Worm (Caenorhabditis elegans) whole organism, mixed stage, embryonic: ENCODE measurements around the gene Y39E4B.6.

Experiments used
- M03D4.4 ChIP-seq: sonication (generic microtip); optimal IDR thresholded peaks from 2 replicates; lab custom pipeline; 2017; ENCODE audit warnings: mild to moderate bottlenecking, missing genetic modification characterization, missing compliant biosample characterization
- bed-3 ChIP-seq: fragments of 200-800 bp; sonication (Bioruptor generic); optimal IDR thresholded peaks from 3 replicates; lab custom pipeline; 2018; ENCODE audit warnings: mild to moderate bottlenecking, missing genetic modification characterization, moderate library complexity, missing compliant biosample characterization
- blmp-1 ChIP-seq: fragments of 150-350 bp; optimal IDR thresholded peaks from 2 replicates; lab custom pipeline; 2014; ENCODE audit warnings: missing biosample characterization, missing genetic modification characterization
- ceh-39 ChIP-seq: fragments of 150-350 bp; optimal IDR thresholded peaks from 2 replicates; lab custom pipeline; 2014; ENCODE audit warnings: missing biosample characterization, missing genetic modification characterization
- ceh-43 ChIP-seq: fragments of 200-800 bp; sonication (Bioruptor generic); optimal IDR thresholded peaks from 2 replicates; lab custom pipeline; 2018; ENCODE audit warnings: mild to moderate bottlenecking, missing genetic modification characterization, moderate library complexity, missing compliant biosample characterization
- ceh-83 ChIP-seq: fragments of 200-800 bp; sonication (Bioruptor generic); optimal IDR thresholded peaks from 2 replicates; lab custom pipeline; 2018; ENCODE audit warnings: mild to moderate bottlenecking, missing genetic modification characterization, missing compliant biosample characterization
- ces-1 ChIP-seq: fragments of 150-350 bp; optimal IDR thresholded peaks from 2 replicates; lab custom pipeline; 2014; ENCODE audit warnings: missing biosample characterization, missing genetic modification reagents, missing genetic modification characterization
- cnd-1 ChIP-seq: fragments of 200-800 bp; sonication (Bioruptor generic); optimal IDR thresholded peaks from 2 replicates; lab custom pipeline; 2018; ENCODE audit warnings: mild to moderate bottlenecking, missing genetic modification characterization, missing compliant biosample characterization
- drap-1 ChIP-seq: fragments of 200-800 bp; sonication (Bioruptor generic); optimal IDR thresholded peaks from 3 replicates; lab custom pipeline; 2018; ENCODE audit warnings: mild to moderate bottlenecking, missing genetic modification characterization, missing compliant biosample characterization
- elt-1 ChIP-seq: sonication (generic microtip); optimal IDR thresholded peaks from 2 replicates; lab custom pipeline; 2017; ENCODE audit warnings: missing genetic modification characterization, mild to moderate bottlenecking, missing compliant biosample characterization, antibody characterized with exemption, moderate library complexity, borderline replicate concordance; ENCODE audit not compliant: insufficient read depth
- elt-3 ChIP-seq: fragments of 150-350 bp; optimal IDR thresholded peaks from 2 replicates; lab custom pipeline; 2014; ENCODE audit warnings: missing biosample characterization, missing genetic modification characterization
- flh-1 ChIP-seq: fragments of 200-800 bp; sonication (Bioruptor generic); optimal IDR thresholded peaks from 2 replicates; lab custom pipeline; 2018; ENCODE audit warnings: mild to moderate bottlenecking, missing genetic modification characterization, moderate library complexity, missing compliant biosample characterization
- ham-2 ChIP-seq: fragments of 200-800 bp; sonication (Bioruptor generic); optimal IDR thresholded peaks from 2 replicates; lab custom pipeline; 2018; ENCODE audit warnings: mild to moderate bottlenecking, missing genetic modification characterization, missing compliant biosample characterization
- hlh-1 ChIP-seq: fragments of 150-350 bp; optimal IDR thresholded peaks from 2 replicates; lab custom pipeline; 2014; ENCODE audit warnings: missing biosample characterization, missing genetic modification reagents, missing genetic modification characterization
- lin-13 ChIP-seq: fragments of 150-350 bp; optimal IDR thresholded peaks from 2 replicates; lab custom pipeline; 2014; ENCODE audit warnings: missing biosample characterization, missing genetic modification characterization
- lin-32 ChIP-seq: fragments of 200-800 bp; sonication (Bioruptor generic); optimal IDR thresholded peaks from 2 replicates; lab custom pipeline; 2018; ENCODE audit warnings: mild to moderate bottlenecking, missing genetic modification characterization, missing compliant biosample characterization
- lsy-2 ChIP-seq: fragments of 150-350 bp; optimal IDR thresholded peaks from 2 replicates; lab custom pipeline; 2014; ENCODE audit warnings: missing biosample characterization, missing genetic modification characterization
- mab-5 ChIP-seq: fragments of 150-350 bp; optimal IDR thresholded peaks from 2 replicates; lab custom pipeline; 2014; ENCODE audit warnings: missing biosample characterization, missing genetic modification characterization
- mep-1 ChIP-seq: fragments of 150-350 bp; optimal IDR thresholded peaks from 2 replicates; lab custom pipeline; 2017; ENCODE audit warnings: missing biosample characterization, missing genetic modification reagents, missing genetic modification characterization, inconsistent platforms
- mls-2 ChIP-seq: sonication (generic microtip); optimal IDR thresholded peaks from 2 replicates; lab custom pipeline; 2016; ENCODE audit warnings: mild to moderate bottlenecking, missing genetic modification characterization, moderate library complexity, missing compliant biosample characterization
- nhr-12 ChIP-seq: fragments of 150-350 bp; optimal IDR thresholded peaks from 2 replicates; lab custom pipeline; 2014; ENCODE audit warnings: missing biosample characterization, missing genetic modification characterization
- nhr-2 ChIP-seq: fragments of 150-350 bp; optimal IDR thresholded peaks from 2 replicates; lab custom pipeline; 2014; ENCODE audit warnings: missing biosample characterization, missing genetic modification characterization
- nhr-237 ChIP-seq: fragments of 150-350 bp; optimal IDR thresholded peaks from 2 replicates; lab custom pipeline; 2014; ENCODE audit warnings: missing biosample characterization, missing genetic modification characterization
- nhr-28 ChIP-seq: fragments of 150-350 bp; optimal IDR thresholded peaks from 2 replicates; lab custom pipeline; 2014; ENCODE audit warnings: missing biosample characterization, missing genetic modification characterization
- nhr-76 ChIP-seq: sonication (generic microtip); optimal IDR thresholded peaks from 2 replicates; lab custom pipeline; 2017; ENCODE audit warnings: missing biosample characterization, missing genetic modification characterization
- pha-4 ChIP-seq: fragments of 150-350 bp; optimal IDR thresholded peaks from 2 replicates; lab custom pipeline; 2018; ENCODE audit warnings: missing biosample characterization, missing genetic modification reagents, missing genetic modification characterization
- sem-2 ChIP-seq: fragments of 200-800 bp; sonication (Bioruptor generic); optimal IDR thresholded peaks from 2 replicates; lab custom pipeline; 2018; ENCODE audit warnings: mild to moderate bottlenecking, missing genetic modification characterization, missing compliant biosample characterization
- snpc-4 ChIP-seq: fragments of 150-350 bp; optimal IDR thresholded peaks from 2 replicates; lab custom pipeline; 2014; ENCODE audit warnings: missing biosample characterization, missing genetic modification characterization
- sptf-1 ChIP-seq: sonication (generic microtip); optimal IDR thresholded peaks from 2 replicates; lab custom pipeline; 2017; ENCODE audit warnings: mild to moderate bottlenecking, missing genetic modification characterization, moderate library complexity, missing compliant biosample characterization
- tbx-8 ChIP-seq: fragments of 200-800 bp; sonication (Bioruptor generic); optimal IDR thresholded peaks from 2 replicates; lab custom pipeline; 2018; ENCODE audit warnings: mild to moderate bottlenecking, missing genetic modification characterization, moderate library complexity, missing compliant biosample characterization
- unc-120 ChIP-seq: sonication (generic microtip); optimal IDR thresholded peaks from 2 replicates; lab custom pipeline; 2017; ENCODE audit warnings: missing genetic modification characterization, missing compliant biosample characterization; ENCODE audit not compliant: poor library complexity, severe bottlenecking
- unc-39 ChIP-seq: fragments of 150-350 bp; optimal IDR thresholded peaks from 2 replicates; lab custom pipeline; 2014; ENCODE audit warnings: missing biosample characterization, missing genetic modification characterization
- unc-62 ChIP-seq: fragments of 150-350 bp; optimal IDR thresholded peaks from 2 replicates; lab custom pipeline; 2014; ENCODE audit warnings: missing biosample characterization, missing genetic modification reagents, missing genetic modification characterization
- zip-8 ChIP-seq: fragments of 150-350 bp; optimal IDR thresholded peaks from 2 replicates; lab custom pipeline; 2014; ENCODE audit warnings: missing biosample characterization, missing genetic modification characterization
- ztf-11 ChIP-seq: fragments of 150-350 bp; optimal IDR thresholded peaks from 2 replicates; lab custom pipeline; 2014; ENCODE audit warnings: missing biosample characterization, missing genetic modification characterization

Y39E4B.6 gene

ce11 chrIII:13064213-13065184, 6.1 kb upstream of the Y39E4B.6 start:
- peak; percentile 22 for TF ChIP-seq cnd-1 (tag; lab: Kevin White, UChicago)
- TF ChIP-seq ceh-43 (GFP tag; lab: Kevin White, UChicago), result peak; percentile 51
- peak; percentile 1 for TF ChIP-seq mep-1 (tag; lab: Kevin White, UChicago)
- TF ChIP-seq mls-2, result peak; percentile 76
- TF ChIP-seq hlh-1, result no peak
- TF ChIP-seq ces-1, result peak; percentile 90

DNA sequence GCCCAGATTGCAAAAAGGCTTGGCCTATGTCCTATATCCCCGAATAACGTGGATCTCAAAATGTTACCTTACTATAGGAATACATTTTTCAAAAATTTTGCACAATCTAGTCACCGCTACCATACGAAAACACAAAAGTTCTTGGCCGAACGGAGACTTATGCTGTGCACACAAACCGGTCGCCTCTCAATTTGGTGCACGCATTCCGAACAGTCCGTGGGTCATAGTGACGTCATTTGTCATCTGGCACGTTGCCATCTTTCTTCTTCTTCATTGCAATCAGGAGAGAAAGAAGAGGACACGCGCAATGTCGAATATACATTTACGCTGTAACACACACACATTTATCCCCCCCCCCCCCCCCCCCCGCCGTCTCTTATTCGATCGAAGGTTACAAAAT, 4.9 kb upstream of the Y39E4B.6 start:
- TF ChIP-seq cnd-1 (tag; lab: Kevin White, UChicago) (peak; percentile 73), nhr-2 (tag; lab: Kevin White, UChicago) (peak; percentile 79), ham-2 (GFP tag; lab: Kevin White, UChicago) (no peak), elt-1 (tag; lab: Kevin White, UChicago) (no peak), nhr-76 (tag; lab: Kevin White, UChicago) (no peak), nhr-28 (no peak), tbx-8 (GFP tag; lab: Kevin White, UChicago) (no peak), ceh-83 (GFP tag; lab: Kevin White, UChicago) (no peak), M03D4.4 (tag; lab: Kevin White, UChicago) (peak; percentile 23), blmp-1 (tag; lab: Kevin White, UChicago) (no peak), unc-62 (GFP tag; lab: Kevin White, UChicago) (no peak), drap-1 (GFP tag; lab: Kevin White, UChicago) (peak; percentile 14), ztf-11 (no peak), flh-1 (no peak), pha-4 (tag; lab: Kevin White, UChicago) (no peak), mls-2 (peak; percentile 71), sptf-1 (tag; lab: Kevin White, UChicago) (peak; percentile 14), bed-3 (GFP tag; lab: Kevin White, UChicago) (no peak), ceh-43 (GFP tag; lab: Kevin White, UChicago) (no peak), unc-39 (no peak), zip-8 (tag; lab: Kevin White, UChicago) (peak; percentile 37), hlh-1 (peak; percentile 21), ces-1 (no peak), sem-2 (no peak), lin-13 (tag; lab: Kevin White, UChicago) (peak; percentile 3), elt-3 (tag; lab: Kevin White, UChicago) (no peak), nhr-12 (tag; lab: Kevin White, UChicago) (no peak), nhr-237 (tag; lab: Kevin White, UChicago) (no peak), snpc-4 (no peak), lsy-2 (no peak), lin-32 (GFP tag; lab: Kevin White, UChicago) (peak; percentile 43), unc-120 (tag; lab: Kevin White, UChicago) (no peak), ceh-39 (tag; lab: Kevin White, UChicago) (no peak), mab-5 (tag; lab: Kevin White, UChicago) (no peak), mep-1 (tag; lab: Kevin White, UChicago) (no peak)

DNA sequence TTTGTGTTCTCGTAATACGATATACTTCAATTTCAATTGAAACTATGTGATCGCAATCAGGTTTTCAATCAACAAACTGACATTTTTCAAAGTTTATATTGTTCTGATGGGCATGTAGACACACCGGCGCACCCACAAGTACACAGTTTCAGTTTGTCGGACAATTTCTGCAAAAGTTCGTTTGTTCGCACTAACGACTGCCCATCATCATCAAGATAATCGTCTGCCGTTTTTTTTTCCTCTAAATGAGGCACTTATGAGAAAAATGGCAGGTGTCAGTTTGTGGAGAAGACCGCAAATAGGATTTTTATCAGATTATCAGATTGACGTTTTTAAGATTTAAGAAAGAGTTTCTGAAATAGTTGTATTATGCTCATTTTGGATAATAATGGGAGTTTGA, 3.7 kb upstream of the Y39E4B.6 start:
- TF ChIP-seq nhr-12 (tag; lab: Kevin White, UChicago) (no peak), flh-1 (no peak), drap-1 (GFP tag; lab: Kevin White, UChicago) (no peak), nhr-76 (tag; lab: Kevin White, UChicago) (no peak), ham-2 (GFP tag; lab: Kevin White, UChicago) (no peak), zip-8 (tag; lab: Kevin White, UChicago) (no peak), pha-4 (tag; lab: Kevin White, UChicago) (no peak), lin-32 (GFP tag; lab: Kevin White, UChicago) (no peak), nhr-2 (tag; lab: Kevin White, UChicago) (no peak), unc-39 (no peak), snpc-4 (no peak), unc-62 (GFP tag; lab: Kevin White, UChicago) (no peak), bed-3 (GFP tag; lab: Kevin White, UChicago) (no peak), ceh-43 (GFP tag; lab: Kevin White, UChicago) (no peak), nhr-237 (tag; lab: Kevin White, UChicago) (no peak), ztf-11 (no peak), blmp-1 (tag; lab: Kevin White, UChicago) (no peak), mls-2 (no peak), mep-1 (tag; lab: Kevin White, UChicago) (no peak)
